Worm (Caenorhabditis elegans) whole organism, L4/young adult: ENCODE results near the gene col-171.

Experiments used
- W03F9.2 ChIP-seq: fragments of 150-350 bp; optimal IDR thresholded peaks from 2 replicates; lab custom pipeline; 2014; ENCODE audit warnings: missing biosample characterization, missing genetic modification characterization
- dao-5 ChIP-seq: sonication (generic microtip); optimal IDR thresholded peaks from 2 replicates; lab custom pipeline; 2016; ENCODE audit warnings: missing genotype, missing genetic modification characterization, moderate library complexity, missing compliant biosample characterization

DNA sequence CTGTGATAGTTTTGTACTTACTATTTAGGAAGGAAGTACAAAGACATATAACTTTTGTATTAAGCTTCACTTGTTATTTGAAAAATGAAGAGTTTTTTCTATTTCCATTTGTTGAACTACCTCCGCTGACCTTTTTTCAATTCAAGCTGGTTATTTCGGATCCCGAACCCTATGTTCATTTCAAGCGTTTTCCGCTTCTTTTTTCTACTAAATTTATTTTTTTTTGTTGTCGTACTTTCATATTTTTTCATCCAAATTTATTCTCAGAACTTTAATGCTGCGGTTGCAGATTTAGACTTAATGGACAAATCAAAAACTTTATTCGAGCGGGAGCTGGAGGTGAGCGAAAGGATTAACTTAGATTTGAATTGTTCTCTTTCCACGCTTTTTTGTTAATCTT lies 15.9 kb downstream of the col-171 start, which contains the start of gene C03B1.6:
- no peak for TF ChIP-seq dao-5
- no peak for TF ChIP-seq W03F9.2 (tag; lab: Kevin White, UChicago)
